Worm (Caenorhabditis elegans): ENCODE data around the gene nspc-10.

ce11 chrX:12337846-12338490, 5.4 kb upstream of the nspc-10 start, which contains the start of gene srd-44:
- no peak for TF ChIP-seq mdl-1 (tag; optimal IDR thresholded peaks at IDR 0.05)
- TF ChIP-seq lin-15B (tag; optimal IDR thresholded peaks at IDR 0.05) = no peak
- no peak for TF ChIP-seq nhr-237 (tag; optimal IDR thresholded peaks at IDR 0.05)
- no peak for TF ChIP-seq nhr-76 (tag; optimal IDR thresholded peaks at IDR 0.05)
- TF ChIP-seq nhr-28 (tag; optimal IDR thresholded peaks at IDR 0.05) = no peak
- TF ChIP-seq ama-1 (optimal IDR thresholded peaks at IDR 0.05) = no peak
